Fruit fly (Drosophila melanogaster): ENCODE results near the gene dnt.

dnt gene

dm6 chr2L:19362734-19363363, at the start of gene dnt:
TSS of gene dnt (minus strand) at chr2L:19363227.
- TF ChIP-seq odd (GFP tag; optimal IDR thresholded peaks at IDR 0.05) (no peak), Taf1 (GFP tag; IDR thresholded peaks at IDR 0.05) (0 out of 2 replicates have a peak, but pooled peaks have one; percentile 11), pum (GFP tag; optimal IDR thresholded peaks at IDR 0.05) (no peak), gcm (GFP tag; optimal IDR thresholded peaks at IDR 0.05) (peak; percentile 24), ci (GFP tag; IDR thresholded peaks at IDR 0.05) (0 out of 3 replicates have a peak, but pooled peaks have one; percentile 39), CG10147 (GFP tag; optimal IDR thresholded peaks at IDR 0.05) (no peak), CG8359 (GFP tag; optimal IDR thresholded peaks at IDR 0.05; ENCODE audit: borderline replicate concordance) (no peak), CG10267 (tag; optimal IDR thresholded peaks at IDR 0.05) (no peak), bab2 (GFP tag; optimal IDR thresholded peaks at IDR 0.05) (no peak), CG3281 (GFP tag; optimal IDR thresholded peaks at IDR 0.05) (no peak), hbn (GFP tag; IDR thresholded peaks at IDR 0.05; ENCODE audit: partially characterized antibody) (peak; percentile 47; the same call in 1 of the 2 replicates), sens (GFP tag) (peak; percentile 46), nerfin-1 (tag; optimal IDR thresholded peaks at IDR 0.05) (peak; percentile 88), hkb (optimal IDR thresholded peaks at IDR 0.05) (peak; percentile 43), hkb (GFP tag; IDR thresholded peaks at IDR 0.05) (no peak), CG12391 (tag; optimal IDR thresholded peaks at IDR 0.05) (no peak), CG42726 (GFP tag; IDR thresholded peaks at IDR 0.05; ENCODE audit: partially characterized antibody) (peak; percentile 42; the same call in 1 of the 2 replicates), CG13287 (GFP tag; IDR thresholded peaks at IDR 0.05; ENCODE audit: partially characterized antibody) (peak; percentile 25; the same call in 1 of the 2 replicates), Gug (GFP tag; IDR thresholded peaks at IDR 0.05) (no peak), sima (GFP tag; optimal IDR thresholded peaks at IDR 0.05) (no peak), Camta (GFP tag; optimal IDR thresholded peaks at IDR 0.05) (no peak), cad (GFP tag; optimal IDR thresholded peaks at IDR 0.05) (peak; percentile 44), ewg (GFP tag; optimal IDR thresholded peaks at IDR 0.05) (peak; percentile 40), psq (GFP tag; optimal IDR thresholded peaks at IDR 0.05) (peak; percentile 92), Jarid2 (GFP tag; optimal IDR thresholded peaks at IDR 0.05) (peak; percentile 72), CG1832 (GFP tag; optimal IDR thresholded peaks at IDR 0.05) (peak; percentile 51), stc (GFP tag; IDR thresholded peaks at IDR 0.05) (peak; percentile 48), HLH4C (GFP tag; IDR thresholded peaks at IDR 0.05; ENCODE audit: partially characterized antibody) (0 out of 3 replicates have a peak, but pooled peaks have one; percentile 38), danr (GFP tag; IDR thresholded peaks at IDR 0.05) (no peak), Trl (optimal IDR thresholded peaks at IDR 0.05) (peak; percentile 80 to 91), Trl (GFP tag; optimal IDR thresholded peaks at IDR 0.05) (no peak), da (GFP tag; optimal IDR thresholded peaks at IDR 0.05) (no peak), mam (GFP tag; optimal IDR thresholded peaks at IDR 0.05) (no peak), CG10209 (GFP tag; optimal IDR thresholded peaks at IDR 0.05) (no peak), ap (GFP tag; IDR thresholded peaks at IDR 0.05) (no peak), amos (GFP tag; IDR thresholded peaks at IDR 0.05; ENCODE audit: partially characterized antibody) (no peak), E2f2 (GFP tag; IDR thresholded peaks at IDR 0.05) (0 out of 2 replicates have a peak, but pooled peaks have one; percentile 8), HLH3B (GFP tag; IDR thresholded peaks at IDR 0.05) (no peak), CG11504 (tag; optimal IDR thresholded peaks at IDR 0.05) (no peak), YL-1 (GFP tag; optimal IDR thresholded peaks at IDR 0.05) (no peak), CG3847 (GFP tag; IDR thresholded peaks at IDR 0.05) (no peak), crol (GFP tag; IDR thresholded peaks at IDR 0.05) (0 out of 2 replicates have a peak, but pooled peaks have one; percentile 20), maf-S (GFP tag; optimal IDR thresholded peaks at IDR 0.05) (no peak), CG6654 (GFP tag; optimal IDR thresholded peaks at IDR 0.05) (peak; percentile 71), CG17912 (GFP tag; optimal IDR thresholded peaks at IDR 0.05) (no peak)

Measured in whole organism, embryonic.